Worm (Caenorhabditis elegans) whole organism, early embryonic: Measurements from ENCODE around the gene npr-25.

ENCODE experiments used
- F13C5.2 ChIP-seq: sonication (generic microtip); optimal IDR thresholded peaks from 2 replicates; lab custom pipeline; 2017; ENCODE audit warnings: mild to moderate bottlenecking, missing genetic modification characterization, inconsistent platforms, missing compliant biosample characterization
- ama-1 ChIP-seq: fragments of 150-350 bp; optimal IDR thresholded peaks from 2 replicates; lab custom pipeline; 2014
- ceh-13 ChIP-seq: fragments of 200-800 bp; sonication (Bioruptor generic); optimal IDR thresholded peaks from 2 replicates; lab custom pipeline; 2018; ENCODE audit warnings: mild to moderate bottlenecking, missing genetic modification characterization, missing compliant biosample characterization
- hmbx-1 ChIP-seq: sonication (generic microtip); optimal IDR thresholded peaks from 2 replicates; lab custom pipeline; 2016; ENCODE audit warnings: mild to moderate bottlenecking, missing genetic modification characterization, missing compliant biosample characterization

ce11 chrV:11302698-11303097 is 50.1 kb downstream of the npr-25 start, which contains the start of gene srh-46:
- TF ChIP-seq ama-1 (lab: Kevin White, UChicago): no peak
- no peak for TF ChIP-seq ceh-13 (GFP tag; lab: Kevin White, UChicago)
- TF ChIP-seq hmbx-1 (tag; lab: Kevin White, UChicago): no peak
- no peak for TF ChIP-seq F13C5.2 (tag; lab: Kevin White, UChicago)
